Worm (Caenorhabditis elegans): Measurements from ENCODE around the gene F43C11.6.

ce11 chrII:2302330-2302729, 39.9 kb upstream of the F43C11.6 start, which contains the start of gene B0281.6:
- TF ChIP-seq ztf-29 (GFP tag; IDR thresholded peaks at IDR 0.05) (no peak), cog-1 (tag; optimal IDR thresholded peaks at IDR 0.05) (no peak), T22C8.4 (GFP tag; IDR thresholded peaks at IDR 0.05) (no peak), flt-1 (GFP tag; IDR thresholded peaks at IDR 0.05) (no peak), ztf-23 (GFP tag; IDR thresholded peaks at IDR 0.05) (no peak), tab-1 (GFP tag; IDR thresholded peaks at IDR 0.05) (no peak), klf-2 (GFP tag; conservative IDR thresholded peaks at IDR 0.05) (no peak)
